Fruit fly (Drosophila melanogaster) whole organism, embryonic: ENCODE data around the gene CG8319.

Source experiments
- Abd-B ChIP-seq: fragments of 200-800 bp; sonication (Bioruptor generic); optimal IDR thresholded peaks from 2 replicates; lab custom pipeline; 2018; ENCODE audit warnings: missing biosample characterization, mild to moderate bottlenecking, missing genetic modification characterization, moderate library complexity
- CG10321 ChIP-seq: fragments of 200-800 bp; sonication (Bioruptor generic); IDR thresholded peaks from 2 replicates; pipeline ENCODE4 v1.3.6; 2022; ENCODE audit warnings: missing biosample characterization, missing genetic modification characterization
- CG10462 ChIP-seq: fragments of 200-800 bp; sonication (Bioruptor generic); optimal IDR thresholded peaks from 2 replicates; lab custom pipeline; 2016; ENCODE audit warnings: missing biosample characterization, missing genetic modification characterization
- CG12942 ChIP-seq: fragments of 200-800 bp; sonication (Bioruptor generic); optimal IDR thresholded peaks from 3 replicates; lab custom pipeline; 2016; ENCODE audit warnings: missing biosample characterization, missing genetic modification characterization
- CG17328 ChIP-seq: fragments of 200-800 bp; sonication (Bioruptor generic); IDR thresholded peaks from 2 replicates; pipeline ENCODE4 v1.3.6; 2022; ENCODE audit warnings: missing biosample characterization, missing genetic modification characterization
- CG17359 ChIP-seq: fragments of 200-800 bp; sonication (Bioruptor generic); optimal IDR thresholded peaks from 3 replicates; lab custom pipeline; 2018; ENCODE audit warnings: missing biosample characterization, mild to moderate bottlenecking, missing genetic modification characterization, moderate library complexity
- CG17361 ChIP-seq: fragments of 200-800 bp; sonication (Bioruptor generic); IDR thresholded peaks from 3 replicates; pipeline ENCODE4 v1.3.6; 2022; ENCODE audit warnings: missing biosample characterization, missing genetic modification characterization
- CG18262 ChIP-seq: fragments of 200-800 bp; optimal IDR thresholded peaks from 3 replicates; lab custom pipeline; 2019; ENCODE audit warnings: missing biosample characterization, mild to moderate bottlenecking, missing genetic modification characterization, moderate library complexity
- CG18764 ChIP-seq: fragments of 200-800 bp; sonication (Bioruptor generic); optimal IDR thresholded peaks from 3 replicates; lab custom pipeline; 2016; ENCODE audit warnings: missing biosample characterization, missing genetic modification characterization
- CG2202 ChIP-seq: fragments of 200-800 bp; sonication (Bioruptor generic); optimal IDR thresholded peaks from 2 replicates; lab custom pipeline; 2018; ENCODE audit warnings: missing biosample characterization, mild to moderate bottlenecking, missing genetic modification characterization
- CG31441 ChIP-seq: fragments of 200-800 bp; sonication (Bioruptor generic); IDR thresholded peaks from 2 replicates; pipeline ENCODE4 v1.3.6; 2022; ENCODE audit warnings: missing biosample characterization, missing genetic modification characterization
- CG6765 ChIP-seq: fragments of 200-800 bp; sonication (Bioruptor generic); optimal IDR thresholded peaks from 3 replicates; lab custom pipeline; 2017; ENCODE audit warnings: missing biosample characterization, mild to moderate bottlenecking, missing genetic modification characterization
- CG7357 ChIP-seq: fragments of 200-800 bp; sonication (Bioruptor generic); IDR thresholded peaks from 3 replicates; pipeline ENCODE4 v1.3.6; 2022; ENCODE audit warnings: missing biosample characterization, missing genetic modification characterization
- CG7786 ChIP-seq: fragments of 200-800 bp; sonication (Bioruptor generic); optimal IDR thresholded peaks from 2 replicates; lab custom pipeline; 2016; ENCODE audit warnings: missing biosample characterization, missing genetic modification characterization
- CG7987 ChIP-seq: fragments of 200-800 bp; sonication (Bioruptor generic); optimal IDR thresholded peaks from 2 replicates; lab custom pipeline; 2018; ENCODE audit warnings: missing biosample characterization, mild to moderate bottlenecking, missing genetic modification characterization, moderate library complexity
- CG8765 ChIP-seq: fragments of 200-800 bp; sonication (Bioruptor generic); IDR thresholded peaks from 2 replicates; pipeline ENCODE4 v1.3.6; 2022; ENCODE audit warnings: missing biosample characterization, missing genetic modification characterization
- Camta ChIP-seq: fragments of 200-800 bp; sonication (Bioruptor generic); optimal IDR thresholded peaks from 2 replicates; lab custom pipeline; 2016; ENCODE audit warnings: missing biosample characterization, missing genetic modification characterization
- D ChIP-seq, 2 experiments: fragments of 200-800 bp in 1 of 2; fragments of >200 bp in 1 of 2; sonication (Bioruptor generic) in 1 of 2; optimal IDR thresholded peaks; 2 replicates in 1 of 2; 3 replicates in 1 of 2; lab custom pipeline; 2017; ENCODE audit warnings: mild to moderate bottlenecking in 1 of 2, missing biosample characterization in 1 of 2, missing genetic modification characterization in 1 of 2, missing genetic modification reagents in 1 of 2
- Dll ChIP-seq: fragments of 200-800 bp; sonication (Bioruptor generic); IDR thresholded peaks from 4 replicates; pipeline ENCODE4 v1.3.6; 2022; ENCODE audit warnings: missing biosample characterization, missing genetic modification characterization; ENCODE audit not compliant: partially characterized antibody
- Ets97D ChIP-seq: fragments of 200-800 bp; sonication (Bioruptor generic); optimal IDR thresholded peaks from 3 replicates; lab custom pipeline; 2016; ENCODE audit warnings: missing biosample characterization, missing genetic modification characterization
- HLH3B ChIP-seq: fragments of 200-800 bp; sonication (Bioruptor generic); IDR thresholded peaks from 2 replicates; pipeline ENCODE4 v1.3.6; 2022; ENCODE audit warnings: missing biosample characterization, missing genetic modification characterization
- Lpt ChIP-seq: fragments of >200 bp; optimal IDR thresholded peaks from 2 replicates; lab custom pipeline; 2018; ENCODE audit warnings: missing biosample characterization, missing genetic modification characterization
- Med ChIP-seq: fragments of 200-800 bp; sonication (Bioruptor generic); peaks from one replicate; lab custom pipeline; 2016; ENCODE audit warnings: missing biosample characterization, missing genetic modification characterization, mild to moderate bottlenecking, inconsistent platforms, moderate library complexity
- NC2α ChIP-seq: fragments of 200-800 bp; sonication (Bioruptor generic); optimal IDR thresholded peaks from 2 replicates; lab custom pipeline; 2016; ENCODE audit warnings: missing biosample characterization, missing genetic modification characterization
- Nf-YA ChIP-seq: fragments of 200-800 bp; sonication (Bioruptor generic); IDR thresholded peaks from 2 replicates; pipeline ENCODE4 v1.3.6; 2022; ENCODE audit warnings: missing biosample characterization, missing genetic modification characterization
- Opbp ChIP-seq: fragments of 200-800 bp; sonication (Bioruptor generic); IDR thresholded peaks from 3 replicates; pipeline ENCODE4 v1.3.6; 2022; ENCODE audit warnings: missing biosample characterization, missing genetic modification characterization; ENCODE audit not compliant: partially characterized antibody
- Poxn ChIP-seq: fragments of 200-800 bp; sonication (Bioruptor generic); IDR thresholded peaks from 2 replicates; pipeline ENCODE4 v1.3.6; 2022; ENCODE audit warnings: missing biosample characterization, missing genetic modification characterization
- Ptx1 ChIP-seq: fragments of 200-800 bp; sonication (Bioruptor generic); IDR thresholded peaks from 2 replicates; pipeline ENCODE4 v1.3.6; 2022; ENCODE audit warnings: missing biosample characterization, missing genetic modification characterization
- Rfx ChIP-seq: fragments of 200-800 bp; sonication (Bioruptor generic); IDR thresholded peaks from 2 replicates; pipeline ENCODE4 v1.3.6; 2022; ENCODE audit warnings: missing biosample characterization, missing genetic modification characterization
- Stat92E ChIP-seq, 3 experiments: fragments of >200 bp in 2 of 3; fragments of 200-800 bp in 1 of 3; sonication (Bioruptor generic) in 1 of 3; optimal IDR thresholded peaks; 2 replicates each; lab custom pipeline; 2017 to 2019; ENCODE audit warnings: missing biosample characterization in 3 of 3, missing genetic modification characterization in 3 of 3, mild to moderate bottlenecking in 1 of 3, moderate library complexity in 1 of 3
- Taf1 ChIP-seq: fragments of 200-800 bp; sonication (Bioruptor generic); IDR thresholded peaks from 2 replicates; pipeline ENCODE4 v1.3.6; 2022; ENCODE audit warnings: missing biosample characterization, missing genetic modification characterization
- Tbp ChIP-seq: fragments of >200 bp; optimal IDR thresholded peaks from 2 replicates; lab custom pipeline; 2018; ENCODE audit warnings: missing biosample characterization, missing genetic modification characterization
- az2 ChIP-seq: fragments of 200-800 bp; sonication (Bioruptor generic); optimal IDR thresholded peaks from 3 replicates; lab custom pipeline; 2016; ENCODE audit warnings: missing biosample characterization, missing genetic modification characterization
- cad ChIP-seq: fragments of >200 bp; optimal IDR thresholded peaks from 2 replicates; lab custom pipeline; 2017; ENCODE audit warnings: missing biosample characterization, missing genetic modification characterization
- cas ChIP-seq: fragments of 200-800 bp; sonication (Bioruptor generic); IDR thresholded peaks from 2 replicates; pipeline ENCODE4 v1.3.6; 2022; ENCODE audit warnings: missing biosample characterization, missing genetic modification characterization
- chn ChIP-seq: fragments of 200-800 bp; sonication (Bioruptor generic); optimal IDR thresholded peaks from 2 replicates; lab custom pipeline; 2016; ENCODE audit warnings: missing biosample characterization, missing genetic modification characterization
- ci ChIP-seq: fragments of 200-800 bp; sonication (Bioruptor generic); IDR thresholded peaks from 3 replicates; pipeline ENCODE4 v1.3.6; 2022; ENCODE audit warnings: missing biosample characterization, missing genetic modification characterization
- dan ChIP-seq: fragments of 200-800 bp; sonication (Bioruptor generic); IDR thresholded peaks from 2 replicates; pipeline ENCODE4 v1.3.6; 2022; ENCODE audit warnings: missing biosample characterization, missing genetic modification characterization
- eyg ChIP-seq: fragments of 200-800 bp; sonication (Bioruptor generic); optimal IDR thresholded peaks from 3 replicates; lab custom pipeline; 2016; ENCODE audit warnings: missing biosample characterization, missing genetic modification characterization
- gem ChIP-seq: fragments of 200-800 bp; sonication (Bioruptor generic); optimal IDR thresholded peaks from 2 replicates; lab custom pipeline; 2019; ENCODE audit warnings: missing biosample characterization, mild to moderate bottlenecking, missing genetic modification characterization, moderate library complexity
- gt ChIP-seq: fragments of 200-800 bp; sonication (Bioruptor generic); IDR thresholded peaks from 2 replicates; pipeline ENCODE4 v1.3.6; 2022; ENCODE audit warnings: missing biosample characterization, missing genetic modification characterization
- jing ChIP-seq: fragments of 200-800 bp; sonication (Bioruptor generic); optimal IDR thresholded peaks from 2 replicates; lab custom pipeline; 2018; ENCODE audit warnings: missing biosample characterization, mild to moderate bottlenecking, missing genetic modification characterization
- odd ChIP-seq: fragments of 200-800 bp; sonication (Bioruptor generic); optimal IDR thresholded peaks from 2 replicates; lab custom pipeline; 2017; ENCODE audit warnings: missing biosample characterization, mild to moderate bottlenecking, missing genetic modification characterization
- pan ChIP-seq, 4 experiments: fragments of >200 bp in 3 of 4; fragments of 200-800 bp in 1 of 4; sonication (Bioruptor generic) in 1 of 4; optimal IDR thresholded peaks in 3 of 4; IDR thresholded peaks in 1 of 4; 2 replicates each; pipeline versions ENCODE4 v1.3.6 to Lab custom; 2017 to 2022; ENCODE audit warnings: missing biosample characterization in 2 of 4, missing genetic modification characterization in 2 of 4, mixed read lengths in 1 of 4
- pfk ChIP-seq: fragments of 200-800 bp; sonication (Bioruptor generic); optimal IDR thresholded peaks from 2 replicates; lab custom pipeline; 2018; ENCODE audit warnings: missing biosample characterization, mild to moderate bottlenecking, missing genetic modification characterization, moderate library complexity
- slbo ChIP-seq: fragments of 200-800 bp; sonication (Bioruptor generic); IDR thresholded peaks from 2 replicates; pipeline ENCODE4 v1.3.6; 2022; ENCODE audit warnings: missing biosample characterization, missing genetic modification characterization
- tap ChIP-seq: fragments of 200-800 bp; optimal IDR thresholded peaks from 3 replicates; lab custom pipeline; 2019; ENCODE audit warnings: missing biosample characterization, mild to moderate bottlenecking, missing genetic modification characterization, moderate library complexity
- tna ChIP-seq: fragments of 200-800 bp; sonication (Bioruptor generic); IDR thresholded peaks from 2 replicates; pipeline ENCODE4 v1.3.6; 2022; ENCODE audit warnings: missing biosample characterization, missing genetic modification characterization; ENCODE audit not compliant: partially characterized antibody
- toy ChIP-seq: fragments of 200-800 bp; sonication (Bioruptor generic); IDR thresholded peaks from 2 replicates; pipeline ENCODE4 v1.3.6; 2022; ENCODE audit warnings: missing biosample characterization, missing genetic modification characterization
- trem ChIP-seq: fragments of 200-800 bp; optimal IDR thresholded peaks from 3 replicates; lab custom pipeline; 2019; ENCODE audit warnings: missing biosample characterization, mild to moderate bottlenecking, missing genetic modification characterization, moderate library complexity
- unc-4 ChIP-seq: fragments of 200-800 bp; sonication (Bioruptor generic); IDR thresholded peaks from 2 replicates; pipeline ENCODE4 v1.3.6; 2022; ENCODE audit warnings: missing biosample characterization, missing genetic modification characterization; ENCODE audit not compliant: partially characterized antibody
- zfh1 ChIP-seq: fragments of 200-800 bp; sonication (Bioruptor generic); IDR thresholded peaks from 3 replicates; pipeline ENCODE4 v1.3.6; 2022; ENCODE audit warnings: missing biosample characterization, missing genetic modification characterization

CG8319 gene

dm6 chr3R:9637361-9637760, 10.2 kb downstream of the CG8319 start, which contains the start of gene Scm (continued):
- TF ChIP-seq pan (optimal IDR thresholded peaks at IDR 0.05; lab: Kevin White, UChicago) (no peak), pan (GFP tag; optimal IDR thresholded peaks at IDR 0.05 in 1 of 2, IDR thresholded peaks at IDR 0.05 in 1 of 2) (no peak), unc-4 (GFP tag; lab: Robert Waterston, UW) (peak; percentile 92), CG7357 (GFP tag; lab: Robert Waterston, UW) (no peak), Lpt (GFP tag; lab: Kevin White, UChicago) (no peak), Ptx1 (no peak), CG17328 (GFP tag; lab: Robert Waterston, UW) (no peak), zfh1 (GFP tag; lab: Robert Waterston, UW) (no peak), Med (peak; percentile 58), D (optimal IDR thresholded peaks at IDR 0.05; lab: Kevin White, UChicago) (no peak), D (GFP tag; optimal IDR thresholded peaks at IDR 0.05; lab: Kevin White, UChicago) (no peak), CG18764 (GFP tag; lab: Kevin White, UChicago) (no peak), Camta (GFP tag; lab: Kevin White, UChicago) (no peak), CG10321 (GFP tag; lab: Robert Waterston, UW) (no peak), Nf-YA (GFP tag; lab: Robert Waterston, UW) (no peak), Opbp (GFP tag; lab: Robert Waterston, UW) (peak; percentile 93), trem (tag; lab: Kevin White, UChicago) (peak; percentile 72), NC2α (GFP tag; lab: Kevin White, UChicago) (no peak), Dll (GFP tag; lab: Robert Waterston, UW) (peak; percentile 90), Tbp (GFP tag; lab: Kevin White, UChicago) (no peak), tap (no peak), CG10462 (GFP tag; lab: Kevin White, UChicago) (no peak), Ets97D (GFP tag; lab: Kevin White, UChicago) (peak; percentile 92), slbo (GFP tag; lab: Robert Waterston, UW) (no peak), tna (GFP tag; lab: Robert Waterston, UW) (peak; percentile 89), CG17359 (tag; lab: Kevin White, UChicago) (no peak), pfk (GFP tag; lab: Kevin White, UChicago) (no peak), eyg (GFP tag; lab: Kevin White, UChicago) (no peak), CG7987 (peak; percentile 22), cad (GFP tag; lab: Kevin White, UChicago) (no peak), Poxn (GFP tag; lab: Robert Waterston, UW) (no peak), HLH3B (GFP tag; lab: Robert Waterston, UW) (no peak), odd (GFP tag; lab: Kevin White, UChicago) (no peak), chn (GFP tag; lab: Kevin White, UChicago) (no peak), toy (GFP tag; lab: Robert Waterston, UW) (no peak), CG18262 (tag; lab: Kevin White, UChicago) (peak; percentile 19), Taf1 (GFP tag; lab: Robert Waterston, UW) (no peak), CG8765 (GFP tag; lab: Robert Waterston, UW) (no peak), CG17361 (GFP tag; lab: Robert Waterston, UW) (no peak; the same call in 2 of the 3 replicates), cas (GFP tag; lab: Robert Waterston, UW) (no peak), jing (no peak), dan (GFP tag; lab: Robert Waterston, UW) (no peak), CG2202 (tag; lab: Kevin White, UChicago) (peak; percentile 2), Abd-B (GFP tag; lab: Kevin White, UChicago) (no peak), CG7786 (GFP tag; lab: Kevin White, UChicago) (no peak), CG6765 (GFP tag; lab: Kevin White, UChicago) (no peak), Rfx (GFP tag; lab: Robert Waterston, UW) (peak; percentile 24; the same call in 1 of the 2 replicates), CG12942 (GFP tag; lab: Kevin White, UChicago) (no peak), gt (GFP tag; lab: Robert Waterston, UW) (no peak), CG31441 (GFP tag; lab: Robert Waterston, UW) (no peak), ci (GFP tag; lab: Robert Waterston, UW) (no peak), az2 (no peak), Stat92E (GFP tag; optimal IDR thresholded peaks at IDR 0.05; lab: Kevin White, UChicago) (peak in 1 of 3 experiments; percentile 11), gem (no peak)
